Worm (Caenorhabditis elegans) whole organism, L1 larva: ENCODE data around the gene rsef-1.

Experiments used
- F16B12.6 ChIP-seq: fragments of 150-350 bp; optimal IDR thresholded peaks from 2 replicates; lab custom pipeline; 2014; ENCODE audit warnings: missing biosample characterization, missing genetic modification characterization
- Y116A8C.19 ChIP-seq: sonication (generic microtip); optimal IDR thresholded peaks from 2 replicates; lab custom pipeline; 2016; ENCODE audit warnings: missing compliant biosample characterization, missing genetic modification characterization, borderline replicate concordance
- alr-1 ChIP-seq: fragments of 200-800 bp; sonication (Bioruptor generic); optimal IDR thresholded peaks from 2 replicates; lab custom pipeline; 2018; ENCODE audit warnings: borderline replicate concordance, mild to moderate bottlenecking, missing genetic modification characterization, missing compliant biosample characterization
- ama-1 ChIP-seq: fragments of 150-350 bp; optimal IDR thresholded peaks from 2 replicates; lab custom pipeline; 2014
- blmp-1 ChIP-seq: fragments of 150-350 bp; optimal IDR thresholded peaks from 2 replicates; lab custom pipeline; 2014; ENCODE audit warnings: missing biosample characterization, missing genetic modification characterization
- ceh-8 ChIP-seq: fragments of 200-800 bp; sonication (Bioruptor generic); optimal IDR thresholded peaks from 2 replicates; lab custom pipeline; 2018; ENCODE audit warnings: mild to moderate bottlenecking, missing genetic modification characterization, moderate library complexity, missing compliant biosample characterization
- ceh-88 ChIP-seq: fragments of 200-800 bp; sonication (Bioruptor generic); IDR thresholded peaks from 2 replicates; pipeline ENCODE4 v1.3.6; 2022; ENCODE audit warnings: missing genetic modification characterization, missing compliant biosample characterization
- ces-1 ChIP-seq: fragments of 150-350 bp; optimal IDR thresholded peaks from 2 replicates; lab custom pipeline; 2014; ENCODE audit warnings: missing biosample characterization, missing genetic modification reagents, missing genetic modification characterization
- dpl-1 ChIP-seq, 3 experiments: fragments of 150-350 bp in 2 of 3; sonication (generic microtip) in 1 of 3; optimal IDR thresholded peaks; 2 replicates each; lab custom pipeline; 2014 to 2017; ENCODE audit warnings: missing biosample characterization in 3 of 3, missing genetic modification characterization in 3 of 3, missing genetic modification reagents in 3 of 3
- efl-3 ChIP-seq: fragments of 200-800 bp; sonication (Bioruptor generic); optimal IDR thresholded peaks from 2 replicates; lab custom pipeline; 2018; ENCODE audit warnings: mild to moderate bottlenecking, missing genetic modification characterization, missing compliant biosample characterization
- egl-13 ChIP-seq: sonication (generic microtip); optimal IDR thresholded peaks from 2 replicates; lab custom pipeline; 2016; ENCODE audit warnings: missing genotype, missing genetic modification reagents, missing genetic modification characterization, missing compliant biosample characterization
- egl-27 ChIP-seq, 2 experiments: fragments of 150-350 bp in 1 of 2; sonication (generic microtip); optimal IDR thresholded peaks; 3 replicates each; lab custom pipeline; 2017 to 2018; ENCODE audit warnings: missing biosample characterization in 2 of 2, missing genetic modification characterization in 2 of 2, missing genetic modification reagents in 2 of 2
- elt-2 ChIP-seq: sonication (generic microtip); optimal IDR thresholded peaks from 2 replicates; lab custom pipeline; 2016; ENCODE audit warnings: missing genetic modification characterization, mild to moderate bottlenecking, inconsistent platforms, missing compliant biosample characterization, missing genetic modification reagents
- ets-5 ChIP-seq: fragments of 200-800 bp; sonication (Bioruptor generic); IDR thresholded peaks from 2 replicates; pipeline ENCODE4 v1.3.6; 2022; ENCODE audit warnings: missing genetic modification characterization, missing compliant biosample characterization
- fkh-10 ChIP-seq: sonication (generic microtip); optimal IDR thresholded peaks from 2 replicates; lab custom pipeline; 2017; ENCODE audit warnings: missing biosample characterization, missing genetic modification reagents, missing genetic modification characterization
- fkh-8 ChIP-seq: sonication (generic microtip); optimal IDR thresholded peaks from 2 replicates; lab custom pipeline; 2016; ENCODE audit warnings: mild to moderate bottlenecking, missing genetic modification characterization, missing compliant biosample characterization
- grh-1 ChIP-seq: fragments of 200-800 bp; sonication (Bioruptor generic); IDR thresholded peaks from 2 replicates; pipeline ENCODE4 v1.3.6; 2022; ENCODE audit warnings: missing genetic modification reagents, missing genetic modification characterization, missing compliant biosample characterization
- hlh-17 ChIP-seq: fragments of 200-800 bp; sonication (Bioruptor generic); optimal IDR thresholded peaks from 2 replicates; lab custom pipeline; 2018; ENCODE audit warnings: missing genetic modification characterization, mild to moderate bottlenecking, missing compliant biosample characterization, moderate library complexity, borderline replicate concordance
- hpl-2 ChIP-seq: fragments of 150-350 bp; optimal IDR thresholded peaks from 2 replicates; lab custom pipeline; 2014; ENCODE audit warnings: missing biosample characterization, missing genetic modification reagents, missing genetic modification characterization
- lin-13 ChIP-seq: fragments of 150-350 bp; optimal IDR thresholded peaks from 2 replicates; lab custom pipeline; 2014; ENCODE audit warnings: missing biosample characterization, missing genetic modification reagents, missing genetic modification characterization
- lin-14 ChIP-seq: fragments of 200-800 bp; sonication (Bioruptor generic); optimal IDR thresholded peaks from 2 replicates; lab custom pipeline; 2018; ENCODE audit warnings: mild to moderate bottlenecking, missing genetic modification characterization, moderate library complexity, missing compliant biosample characterization
- lin-15B ChIP-seq: fragments of 150-350 bp; sonication (generic microtip); optimal IDR thresholded peaks from 3 replicates; lab custom pipeline; 2014; ENCODE audit warnings: missing biosample characterization, missing genetic modification characterization
- mab-9 ChIP-seq: fragments of 200-800 bp; sonication (Bioruptor generic); IDR thresholded peaks from 2 replicates; pipeline ENCODE4 v1.3.6; 2022; ENCODE audit warnings: missing genetic modification reagents, missing genetic modification characterization, missing compliant biosample characterization
- mdl-1 ChIP-seq, 2 experiments: fragments of 150-350 bp; optimal IDR thresholded peaks; 2 replicates each; lab custom pipeline; 2014 to 2017; ENCODE audit warnings: missing biosample characterization in 2 of 2, missing genetic modification characterization in 2 of 2, inconsistent platforms in 1 of 2
- mep-1 ChIP-seq: fragments of 150-350 bp; optimal IDR thresholded peaks from 2 replicates; lab custom pipeline; 2014; ENCODE audit warnings: missing biosample characterization, missing genetic modification characterization
- nhr-11 ChIP-seq: fragments of 150-350 bp; optimal IDR thresholded peaks from 2 replicates; lab custom pipeline; 2014; ENCODE audit warnings: missing biosample characterization, missing genetic modification characterization
- nhr-12 ChIP-seq: sonication (generic microtip); optimal IDR thresholded peaks from 2 replicates; lab custom pipeline; 2017; ENCODE audit warnings: missing biosample characterization, missing genetic modification characterization
- nhr-19 ChIP-seq: fragments of 200-800 bp; sonication (Bioruptor generic); conservative IDR thresholded peaks from 2 replicates; pipeline ENCODE4 v1.3.6; 2022; ENCODE audit warnings: missing genetic modification characterization, missing compliant biosample characterization
- nhr-20 ChIP-seq: sonication (generic microtip); optimal IDR thresholded peaks from 2 replicates; lab custom pipeline; 2016; ENCODE audit warnings: mild to moderate bottlenecking, missing genetic modification characterization, missing compliant biosample characterization
- nhr-237 ChIP-seq: fragments of 150-350 bp; optimal IDR thresholded peaks from 2 replicates; lab custom pipeline; 2014; ENCODE audit warnings: missing biosample characterization, missing genetic modification characterization
- nhr-47 ChIP-seq: sonication (generic microtip); optimal IDR thresholded peaks from 2 replicates; lab custom pipeline; 2016; ENCODE audit warnings: mild to moderate bottlenecking, missing genetic modification characterization, moderate library complexity, missing compliant biosample characterization
- nhr-76 ChIP-seq: sonication (generic microtip); optimal IDR thresholded peaks from 2 replicates; lab custom pipeline; 2017; ENCODE audit warnings: missing biosample characterization, missing genetic modification characterization
- nhr-85 ChIP-seq: sonication (generic microtip); peaks from one replicate; lab custom pipeline; 2016; ENCODE audit warnings: missing genetic modification characterization, inconsistent platforms, missing compliant biosample characterization
- nhr-90 ChIP-seq: sonication (generic microtip); optimal IDR thresholded peaks from 2 replicates; lab custom pipeline; 2016; ENCODE audit warnings: mild to moderate bottlenecking, missing genetic modification characterization, missing compliant biosample characterization; ENCODE audit not compliant: poor library complexity
- rnt-1 ChIP-seq: sonication (generic microtip); optimal IDR thresholded peaks from 2 replicates; lab custom pipeline; 2016; ENCODE audit warnings: mild to moderate bottlenecking, missing genetic modification characterization, moderate library complexity, missing compliant biosample characterization
- skn-1 ChIP-seq: fragments of 150-350 bp; optimal IDR thresholded peaks from 2 replicates; lab custom pipeline; 2014; ENCODE audit warnings: missing biosample characterization, missing genetic modification characterization
- tbx-2 ChIP-seq: sonication (generic microtip); optimal IDR thresholded peaks from 2 replicates; lab custom pipeline; 2016; ENCODE audit warnings: missing genetic modification characterization, missing compliant biosample characterization
- unc-30 ChIP-seq: sonication (generic microtip); optimal IDR thresholded peaks from 2 replicates; lab custom pipeline; 2017; ENCODE audit warnings: missing biosample characterization, missing genetic modification characterization
- unc-62 ChIP-seq: fragments of 150-350 bp; optimal IDR thresholded peaks from 2 replicates; lab custom pipeline; 2014; ENCODE audit warnings: missing biosample characterization, missing genetic modification reagents, missing genetic modification characterization
- ztf-11 ChIP-seq, 2 experiments: sonication (generic microtip); optimal IDR thresholded peaks; 2 replicates each; lab custom pipeline; 2016 to 2017; ENCODE audit warnings: missing genetic modification characterization in 2 of 2, missing biosample characterization in 1 of 2, missing compliant biosample characterization in 1 of 2
- ztf-4 ChIP-seq: fragments of 150-350 bp; optimal IDR thresholded peaks from 2 replicates; lab custom pipeline; 2014; ENCODE audit warnings: missing biosample characterization, missing genetic modification characterization

Gene rsef-1

DNA sequence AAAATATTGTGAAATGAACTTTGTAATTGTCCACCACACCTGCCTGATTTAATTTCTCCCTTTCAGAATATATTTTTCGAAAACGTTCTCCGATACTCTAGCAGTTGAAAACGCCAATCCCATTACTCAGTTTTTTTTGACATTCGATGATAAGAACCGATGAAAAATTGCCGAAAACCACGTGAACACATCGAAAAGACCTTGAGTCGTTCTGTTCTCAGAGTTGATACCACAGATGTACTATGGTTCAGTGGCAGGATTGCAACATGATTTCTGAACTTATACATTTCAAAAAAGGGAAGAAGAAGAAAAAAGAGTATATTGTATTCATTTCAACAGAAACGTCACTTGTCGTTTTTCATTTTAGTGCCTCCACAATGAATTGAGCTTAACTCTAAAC, 39.2 kb downstream of the rsef-1 start (continued):
- no peak for TF ChIP-seq Y116A8C.19 (tag; lab: Kevin White, UChicago)
- TF ChIP-seq nhr-237 (tag; lab: Kevin White, UChicago), result no peak
- TF ChIP-seq egl-27 (tag; optimal IDR thresholded peaks at IDR 0.05; lab: Kevin White, UChicago), result no peak
- no peak for TF ChIP-seq nhr-12 (tag; lab: Kevin White, UChicago)
- no peak for TF ChIP-seq efl-3 (GFP tag; lab: Kevin White, UChicago)
- no peak for TF ChIP-seq nhr-19 (GFP tag; lab: Robert Waterston, UW)
- TF ChIP-seq alr-1 (tag; lab: Kevin White, UChicago), result no peak
- TF ChIP-seq hlh-17 (GFP tag; lab: Kevin White, UChicago), result no peak
- TF ChIP-seq ama-1, result no peak
- TF ChIP-seq ceh-8 (GFP tag; lab: Kevin White, UChicago), result no peak
- TF ChIP-seq unc-62, result no peak
- TF ChIP-seq ztf-4 (tag; lab: Kevin White, UChicago), result no peak
- TF ChIP-seq nhr-76 (tag; lab: Kevin White, UChicago), result no peak
- no peak for TF ChIP-seq elt-2 (tag; lab: Kevin White, UChicago)
- TF ChIP-seq ets-5 (GFP tag; lab: Robert Waterston, UW), result no peak
- no peak for TF ChIP-seq grh-1
- TF ChIP-seq fkh-10, result no peak
- peak; percentile 79 for TF ChIP-seq nhr-85 (tag; lab: Kevin White, UChicago)
- TF ChIP-seq dpl-1 (GFP tag; optimal IDR thresholded peaks at IDR 0.05; lab: Kevin White, UChicago), result no peak
- no peak for TF ChIP-seq F16B12.6 (tag; lab: Kevin White, UChicago)
- TF ChIP-seq ceh-88 (GFP tag; lab: Robert Waterston, UW), result no peak
- no peak for TF ChIP-seq mab-9
- TF ChIP-seq tbx-2 (tag; lab: Kevin White, UChicago), result peak; percentile 16
- TF ChIP-seq skn-1 (tag; lab: Kevin White, UChicago), result no peak
- no peak for TF ChIP-seq ztf-11 (tag; optimal IDR thresholded peaks at IDR 0.05; lab: Kevin White, UChicago)
- no peak for TF ChIP-seq unc-30 (tag; lab: Kevin White, UChicago)
- TF ChIP-seq mdl-1 (tag; optimal IDR thresholded peaks at IDR 0.05; lab: Kevin White, UChicago), result peak in 1 of 2 experiments; percentile 24
- peak; percentile 38 for TF ChIP-seq lin-14
- no peak for TF ChIP-seq fkh-8
- TF ChIP-seq ces-1 (GFP tag; lab: Kevin White, UChicago), result no peak

- TF ChIP-seq nhr-90 (tag; lab: Kevin White, UChicago) (no peak), nhr-47 (tag; lab: Kevin White, UChicago) (no peak), lin-13 (GFP tag; lab: Kevin White, UChicago) (no peak), fkh-8 (no peak), nhr-12 (tag; lab: Kevin White, UChicago) (no peak), hlh-17 (GFP tag; lab: Kevin White, UChicago) (no peak), rnt-1 (tag; lab: Kevin White, UChicago) (no peak), nhr-20 (tag; lab: Kevin White, UChicago) (no peak), nhr-76 (tag; lab: Kevin White, UChicago) (no peak), egl-13 (tag; lab: Kevin White, UChicago) (no peak), nhr-11 (tag; lab: Kevin White, UChicago) (no peak), blmp-1 (no peak), mdl-1 (tag; optimal IDR thresholded peaks at IDR 0.05; lab: Kevin White, UChicago) (no peak), fkh-10 (no peak), mep-1 (tag; lab: Kevin White, UChicago) (no peak), hpl-2 (GFP tag; lab: Kevin White, UChicago) (no peak), lin-15B (tag; lab: Kevin White, UChicago) (no peak)
Observed at ce11 chrX:3018505-3018996, 40.6 kb downstream of the rsef-1 start, which contains the start of gene flp-18. Gene flp-18 (minus strand): TSS chrX:3018555.
